Fruit fly (Drosophila melanogaster) whole organism, embryonic: Measurements from ENCODE around the gene CG15047.

Source experiments
- Aef1 ChIP-seq: fragments of 200-800 bp; sonication (Bioruptor generic); IDR thresholded peaks from 3 replicates; pipeline ENCODE4 v1.3.6; 2022; ENCODE audit warnings: missing biosample characterization, missing genetic modification characterization
- CG10209 ChIP-seq: fragments of 200-800 bp; sonication (Bioruptor generic); optimal IDR thresholded peaks from 3 replicates; lab custom pipeline; 2017; ENCODE audit warnings: missing biosample characterization, mild to moderate bottlenecking, missing genetic modification characterization, missing genetic modification reagents
- CG1024 ChIP-seq: fragments of 200-800 bp; sonication (Bioruptor generic); IDR thresholded peaks from 2 replicates; pipeline ENCODE4 v1.3.6; 2022; ENCODE audit warnings: missing biosample characterization, missing genetic modification characterization
- CG11695 ChIP-seq: fragments of 200-800 bp; sonication (Bioruptor generic); IDR thresholded peaks from 3 replicates; pipeline ENCODE4 v1.3.6; 2022; ENCODE audit warnings: missing biosample characterization, missing genetic modification characterization
- CG12104 ChIP-seq: fragments of 200-800 bp; sonication (Bioruptor generic); optimal IDR thresholded peaks from 3 replicates; lab custom pipeline; 2016; ENCODE audit warnings: missing biosample characterization, missing genetic modification characterization
- CG13296 ChIP-seq: fragments of 200-800 bp; sonication (Bioruptor generic); optimal IDR thresholded peaks from 3 replicates; lab custom pipeline; 2018; ENCODE audit warnings: missing biosample characterization, mild to moderate bottlenecking, missing genetic modification characterization
- CG13424 ChIP-seq: fragments of 200-800 bp; sonication (Bioruptor generic); optimal IDR thresholded peaks from 2 replicates; lab custom pipeline; 2019; ENCODE audit warnings: missing biosample characterization, mild to moderate bottlenecking, missing genetic modification characterization, moderate library complexity
- CG13624 ChIP-seq: fragments of 200-800 bp; sonication (Bioruptor generic); optimal IDR thresholded peaks from 2 replicates; lab custom pipeline; 2016; ENCODE audit warnings: missing biosample characterization, missing genetic modification characterization
- CG13775 ChIP-seq: fragments of 200-800 bp; sonication (Bioruptor generic); optimal IDR thresholded peaks from 3 replicates; lab custom pipeline; 2017; ENCODE audit warnings: missing biosample characterization, mild to moderate bottlenecking, missing genetic modification characterization
- CG14441 ChIP-seq: fragments of 200-800 bp; sonication (Bioruptor generic); IDR thresholded peaks from 2 replicates; pipeline ENCODE4 v1.3.6; 2022; ENCODE audit warnings: missing biosample characterization, missing genetic modification characterization
- CG14667 ChIP-seq: fragments of 200-800 bp; sonication (Bioruptor generic); IDR thresholded peaks from 2 replicates; pipeline ENCODE4 v1.3.6; 2022; ENCODE audit warnings: missing biosample characterization, missing genetic modification characterization
- CG14710 ChIP-seq: fragments of 200-800 bp; sonication (Bioruptor generic); optimal IDR thresholded peaks from 3 replicates; lab custom pipeline; 2019; ENCODE audit warnings: missing biosample characterization, mild to moderate bottlenecking, missing genetic modification characterization, moderate library complexity
- CG14860 ChIP-seq: fragments of 200-800 bp; sonication (Bioruptor generic); IDR thresholded peaks from 3 replicates; pipeline ENCODE4 v1.3.6; 2022; ENCODE audit warnings: missing biosample characterization, missing genetic modification characterization; ENCODE audit not compliant: partially characterized antibody
- CG15696 ChIP-seq: fragments of 200-800 bp; sonication (Bioruptor generic); optimal IDR thresholded peaks from 2 replicates; lab custom pipeline; 2019; ENCODE audit warnings: missing biosample characterization, mild to moderate bottlenecking, missing genetic modification characterization, moderate library complexity
- CG17568 ChIP-seq: fragments of 200-800 bp; sonication (Bioruptor generic); optimal IDR thresholded peaks from 2 replicates; lab custom pipeline; 2018; ENCODE audit warnings: missing biosample characterization, mild to moderate bottlenecking, missing genetic modification characterization, moderate library complexity
- CG2712 ChIP-seq: fragments of 200-800 bp; optimal IDR thresholded peaks from 3 replicates; lab custom pipeline; 2019; ENCODE audit warnings: missing biosample characterization, mild to moderate bottlenecking, missing genetic modification characterization, moderate library complexity
- CG34422 ChIP-seq: fragments of 200-800 bp; sonication (Bioruptor generic); IDR thresholded peaks from 3 replicates; pipeline ENCODE4 v1.3.6; 2022; ENCODE audit warnings: missing biosample characterization, missing genetic modification characterization
- CG3847 ChIP-seq: fragments of 200-800 bp; sonication (Bioruptor generic); IDR thresholded peaks from 2 replicates; pipeline ENCODE4 v1.3.6; 2022; ENCODE audit warnings: missing biosample characterization, missing genetic modification characterization
- CG5953 ChIP-seq: fragments of 200-800 bp; sonication (Bioruptor generic); IDR thresholded peaks from 2 replicates; pipeline ENCODE4 v1.3.6; 2022; ENCODE audit warnings: missing biosample characterization, missing genetic modification characterization
- CG6272 ChIP-seq: fragments of 200-800 bp; sonication (Bioruptor generic); IDR thresholded peaks from 2 replicates; pipeline ENCODE4 v1.3.6; 2022; ENCODE audit warnings: missing biosample characterization, missing genetic modification characterization
- CG6813 ChIP-seq: fragments of 200-800 bp; sonication (Bioruptor generic); optimal IDR thresholded peaks from 2 replicates; lab custom pipeline; 2017; ENCODE audit warnings: missing biosample characterization, missing genetic modification characterization, mild to moderate bottlenecking, moderate library complexity, missing genetic modification reagents
- CG7271 ChIP-seq: fragments of 200-800 bp; sonication (Bioruptor generic); optimal IDR thresholded peaks from 2 replicates; lab custom pipeline; 2018; ENCODE audit warnings: missing biosample characterization, mild to moderate bottlenecking, missing genetic modification characterization, moderate library complexity
- CG9727 ChIP-seq: fragments of 200-800 bp; sonication (Bioruptor generic); optimal IDR thresholded peaks from 3 replicates; lab custom pipeline; 2017; ENCODE audit warnings: missing biosample characterization, mild to moderate bottlenecking, missing genetic modification characterization
- Dip3 ChIP-seq: fragments of 200-800 bp; sonication (Bioruptor generic); optimal IDR thresholded peaks from 3 replicates; lab custom pipeline; 2016; ENCODE audit warnings: missing biosample characterization, missing genetic modification characterization
- Gsc ChIP-seq: fragments of 200-800 bp; sonication (Bioruptor generic); IDR thresholded peaks from 2 replicates; pipeline ENCODE4 v1.3.6; 2022; ENCODE audit warnings: missing biosample characterization, missing genetic modification characterization
- Opbp ChIP-seq: fragments of 200-800 bp; sonication (Bioruptor generic); IDR thresholded peaks from 3 replicates; pipeline ENCODE4 v1.3.6; 2022; ENCODE audit warnings: missing biosample characterization, missing genetic modification characterization; ENCODE audit not compliant: partially characterized antibody
- Poxn ChIP-seq: fragments of 200-800 bp; sonication (Bioruptor generic); IDR thresholded peaks from 2 replicates; pipeline ENCODE4 v1.3.6; 2022; ENCODE audit warnings: missing biosample characterization, missing genetic modification characterization
- Sox102F ChIP-seq: fragments of 200-800 bp; sonication (Bioruptor generic); optimal IDR thresholded peaks from 2 replicates; lab custom pipeline; 2018; ENCODE audit warnings: missing biosample characterization, mild to moderate bottlenecking, missing genetic modification characterization, moderate library complexity
- Sry-δ ChIP-seq: fragments of 200-800 bp; sonication (Bioruptor generic); optimal IDR thresholded peaks from 2 replicates; lab custom pipeline; 2016; ENCODE audit warnings: missing biosample characterization, missing genetic modification characterization
- Ssrp ChIP-seq: fragments of 200-800 bp; sonication (Bioruptor generic); optimal IDR thresholded peaks from 2 replicates; lab custom pipeline; 2018; ENCODE audit warnings: missing biosample characterization, mild to moderate bottlenecking, missing genetic modification characterization, moderate library complexity
- Stat92E ChIP-seq, 3 experiments: fragments of >200 bp in 2 of 3; fragments of 200-800 bp in 1 of 3; sonication (Bioruptor generic) in 1 of 3; optimal IDR thresholded peaks; 2 replicates each; lab custom pipeline; 2017 to 2019; ENCODE audit warnings: missing biosample characterization in 3 of 3, missing genetic modification characterization in 3 of 3, mild to moderate bottlenecking in 1 of 3, moderate library complexity in 1 of 3
- Vsx1 ChIP-seq: fragments of 200-800 bp; sonication (Bioruptor generic); optimal IDR thresholded peaks from 2 replicates; lab custom pipeline; 2017; ENCODE audit warnings: missing biosample characterization, mild to moderate bottlenecking, missing genetic modification characterization, missing genetic modification reagents
- abd-A ChIP-seq: fragments of 200-800 bp; sonication (Bioruptor generic); optimal IDR thresholded peaks from 3 replicates; lab custom pipeline; 2019; ENCODE audit warnings: missing biosample characterization, mild to moderate bottlenecking, missing genetic modification characterization, moderate library complexity
- amos ChIP-seq: fragments of 200-800 bp; sonication (Bioruptor generic); IDR thresholded peaks from 2 replicates; pipeline ENCODE4 v1.3.6; 2022; ENCODE audit warnings: missing biosample characterization, missing genetic modification characterization; ENCODE audit not compliant: partially characterized antibody
- br ChIP-seq: fragments of >200 bp; optimal IDR thresholded peaks from 2 replicates; lab custom pipeline; 2017
- bsh ChIP-seq, 2 experiments: fragments of 200-800 bp; sonication (Bioruptor generic); optimal IDR thresholded peaks; 2 replicates each; lab custom pipeline; 2017 to 2018; ENCODE audit warnings: mild to moderate bottlenecking in 2 of 2, missing biosample characterization in 2 of 2, missing genetic modification characterization in 2 of 2, moderate library complexity in 1 of 2
- chinmo ChIP-seq: fragments of 200-800 bp; sonication (Bioruptor generic); IDR thresholded peaks from 4 replicates; pipeline ENCODE4 v1.3.6; 2022; ENCODE audit warnings: missing biosample characterization, missing genetic modification characterization; ENCODE audit not compliant: partially characterized antibody
- dati ChIP-seq: fragments of 200-800 bp; sonication (Bioruptor generic); IDR thresholded peaks from 2 replicates; pipeline ENCODE4 v1.3.6; 2022; ENCODE audit warnings: missing biosample characterization, missing genetic modification characterization
- dimm ChIP-seq: fragments of 200-800 bp; sonication (Bioruptor generic); IDR thresholded peaks from 2 replicates; pipeline ENCODE4 v1.3.6; 2022; ENCODE audit warnings: missing biosample characterization, missing genetic modification characterization
- emc ChIP-seq: fragments of 200-800 bp; sonication (Bioruptor generic); optimal IDR thresholded peaks from 2 replicates; lab custom pipeline; 2016; ENCODE audit warnings: missing biosample characterization, missing genetic modification characterization
- gem ChIP-seq: fragments of 200-800 bp; sonication (Bioruptor generic); optimal IDR thresholded peaks from 2 replicates; lab custom pipeline; 2019; ENCODE audit warnings: missing biosample characterization, mild to moderate bottlenecking, missing genetic modification characterization, moderate library complexity
- kni ChIP-seq: fragments of 200-800 bp; sonication (Bioruptor generic); optimal IDR thresholded peaks from 3 replicates; lab custom pipeline; 2017; ENCODE audit warnings: mild to moderate bottlenecking, missing biosample characterization, missing genetic modification reagents, missing genetic modification characterization
- lmd ChIP-seq: fragments of 200-800 bp; sonication (Bioruptor generic); IDR thresholded peaks from 2 replicates; pipeline ENCODE4 v1.3.6; 2022; ENCODE audit warnings: missing biosample characterization, missing genetic modification characterization
- sd ChIP-seq: fragments of 200-800 bp; sonication (Bioruptor generic); optimal IDR thresholded peaks from 3 replicates; lab custom pipeline; 2018; ENCODE audit warnings: missing biosample characterization, mild to moderate bottlenecking, missing genetic modification characterization, moderate library complexity
- sqz ChIP-seq: fragments of 200-800 bp; sonication (Bioruptor generic); optimal IDR thresholded peaks from 3 replicates; lab custom pipeline; 2018; ENCODE audit warnings: missing biosample characterization, mild to moderate bottlenecking, missing genetic modification characterization
- stc ChIP-seq: fragments of 200-800 bp; sonication (Bioruptor generic); IDR thresholded peaks from 2 replicates; pipeline ENCODE4 v1.3.6; 2022; ENCODE audit warnings: missing biosample characterization, missing genetic modification characterization
- tio ChIP-seq: fragments of 200-800 bp; sonication (Bioruptor generic); optimal IDR thresholded peaks from 2 replicates; lab custom pipeline; 2017; ENCODE audit warnings: missing biosample characterization, missing genetic modification characterization, inconsistent platforms
- z ChIP-seq: fragments of 200-800 bp; sonication (Bioruptor generic); IDR thresholded peaks from 3 replicates; pipeline ENCODE4 v1.3.6; 2022; ENCODE audit warnings: missing biosample characterization, missing genetic modification characterization
- zen2 ChIP-seq: fragments of 200-800 bp; sonication (Bioruptor generic); IDR thresholded peaks from 3 replicates; pipeline ENCODE4 v1.3.6; 2022; ENCODE audit warnings: missing biosample characterization, missing genetic modification characterization; ENCODE audit not compliant: partially characterized antibody

Gene CG15047

dm6 chrX:18515988-18516541, 12.4 kb upstream of the CG15047 start:
- TF ChIP-seq CG6272 (no peak), CG10209 (peak; percentile 9), CG11695 (no peak), CG5953 (GFP tag; lab: Robert Waterston, UW) (no peak), CG6813 (GFP tag; lab: Kevin White, UChicago) (no peak), CG34422 (GFP tag; lab: Robert Waterston, UW) (0 out of 3 replicates have a peak, but pooled peaks have one; percentile 6), sd (peak; percentile 28), lmd (GFP tag; lab: Robert Waterston, UW) (peak; percentile 23; the same call in 1 of the 2 replicates), CG13624 (GFP tag; lab: Kevin White, UChicago) (peak; percentile 14), Poxn (GFP tag; lab: Robert Waterston, UW) (no peak), Sry-δ (GFP tag; lab: Kevin White, UChicago) (peak; percentile 6), br (no peak), abd-A (tag; lab: Kevin White, UChicago) (peak; percentile 44), stc (GFP tag; lab: Robert Waterston, UW) (no peak), tio (peak; percentile 3), CG17568 (GFP tag; lab: Kevin White, UChicago) (no peak), z (no peak), CG14667 (no peak), CG9727 (GFP tag; lab: Kevin White, UChicago) (no peak), Ssrp (tag; lab: Kevin White, UChicago) (no peak), CG2712 (tag; lab: Kevin White, UChicago) (peak; percentile 31), Vsx1 (GFP tag; lab: Kevin White, UChicago) (no peak), Sox102F (GFP tag; lab: Kevin White, UChicago) (no peak), Dip3 (GFP tag; lab: Kevin White, UChicago) (no peak), Gsc (GFP tag; lab: Robert Waterston, UW) (no peak), sqz (GFP tag; lab: Kevin White, UChicago) (no peak), kni (peak; percentile 4), CG3847 (GFP tag; lab: Robert Waterston, UW) (no peak), CG14860 (GFP tag; lab: Robert Waterston, UW) (no peak), dati (GFP tag; lab: Robert Waterston, UW) (no peak), dimm (GFP tag; lab: Robert Waterston, UW) (no peak), amos (peak; percentile 13; the same call in 1 of the 2 replicates), gem (tag; lab: Kevin White, UChicago) (peak; percentile 14), CG14710 (tag; lab: Kevin White, UChicago) (peak; percentile 13), CG13296 (GFP tag; lab: Kevin White, UChicago) (no peak), CG15696 (tag; lab: Kevin White, UChicago) (no peak), CG12104 (GFP tag; lab: Kevin White, UChicago) (no peak), Aef1 (peak; percentile 23; the same call in 1 of the 3 replicates), emc (GFP tag; lab: Kevin White, UChicago) (no peak), bsh (GFP tag; optimal IDR thresholded peaks at IDR 0.05; lab: Kevin White, UChicago) (no peak), CG1024 (0 out of 2 replicates have a peak, but pooled peaks have one; percentile 12), chinmo (GFP tag; lab: Robert Waterston, UW) (peak; percentile 63; the same call in 2 of the 4 replicates), Opbp (GFP tag; lab: Robert Waterston, UW) (no peak), CG14441 (GFP tag; lab: Robert Waterston, UW) (0 out of 2 replicates have a peak, but pooled peaks have one; percentile 27), CG13424 (tag; lab: Kevin White, UChicago) (peak; percentile 16), CG13775 (GFP tag; lab: Kevin White, UChicago) (peak; percentile 2), zen2 (no peak), CG7271 (tag; lab: Kevin White, UChicago) (no peak), Stat92E (GFP tag; optimal IDR thresholded peaks at IDR 0.05; lab: Kevin White, UChicago) (no peak)
